Worm (Caenorhabditis elegans) whole organism, mixed stage, embryonic: Measurements from ENCODE around the gene C09B9.7.

Experiments used
- ceh-43 ChIP-seq: fragments of 200-800 bp; sonication (Bioruptor generic); optimal IDR thresholded peaks from 2 replicates; lab custom pipeline; 2018; ENCODE audit warnings: mild to moderate bottlenecking, missing genetic modification characterization, moderate library complexity, missing compliant biosample characterization
- lin-13 ChIP-seq: fragments of 150-350 bp; optimal IDR thresholded peaks from 2 replicates; lab custom pipeline; 2014; ENCODE audit warnings: missing biosample characterization, missing genetic modification characterization
- lsy-2 ChIP-seq: fragments of 150-350 bp; optimal IDR thresholded peaks from 2 replicates; lab custom pipeline; 2014; ENCODE audit warnings: missing biosample characterization, missing genetic modification characterization
- nhr-237 ChIP-seq: fragments of 150-350 bp; optimal IDR thresholded peaks from 2 replicates; lab custom pipeline; 2014; ENCODE audit warnings: missing biosample characterization, missing genetic modification characterization

- no peak for TF ChIP-seq lin-13
- TF ChIP-seq lsy-2 (tag; lab: Kevin White, UChicago): no peak
- TF ChIP-seq ceh-43: no peak
- TF ChIP-seq nhr-237 (tag; lab: Kevin White, UChicago): no peak
Measured at ce11 chrIV:5012241-5012640, 48.6 kb downstream of the C09B9.7 start, which contains the start of gene srm-1.
